Worm (Caenorhabditis elegans) whole organism, late embryonic: Measurements from ENCODE around the gene sra-4.

Experiments used
- K09A11.1 ChIP-seq: sonication (generic microtip); optimal IDR thresholded peaks from 2 replicates; lab custom pipeline; 2017; ENCODE audit warnings: antibody characterized with exemption, mild to moderate bottlenecking, missing genetic modification characterization, missing compliant biosample characterization; ENCODE audit not compliant: insufficient read depth
- ama-1 ChIP-seq: fragments of 150-350 bp; optimal IDR thresholded peaks from 2 replicates; lab custom pipeline; 2014
- dve-1 ChIP-seq: sonication (generic microtip); optimal IDR thresholded peaks from 2 replicates; lab custom pipeline; 2017; ENCODE audit warnings: antibody characterized with exemption, mild to moderate bottlenecking, missing genetic modification characterization, missing compliant biosample characterization
- elt-4 ChIP-seq: sonication (generic microtip); optimal IDR thresholded peaks from 2 replicates; lab custom pipeline; 2016; ENCODE audit warnings: missing genetic modification characterization, missing compliant biosample characterization
- ets-4 ChIP-seq: sonication (generic microtip); optimal IDR thresholded peaks from 2 replicates; lab custom pipeline; 2016; ENCODE audit warnings: missing genetic modification characterization, missing compliant biosample characterization
- hlh-15 ChIP-seq: sonication (generic microtip); optimal IDR thresholded peaks from 2 replicates; lab custom pipeline; 2016; ENCODE audit warnings: missing genetic modification characterization, missing compliant biosample characterization
- lin-11 ChIP-seq: fragments of 200-800 bp; sonication (Bioruptor generic); optimal IDR thresholded peaks from 2 replicates; lab custom pipeline; 2018; ENCODE audit warnings: mild to moderate bottlenecking, missing genetic modification characterization, missing compliant biosample characterization
- odd-2 ChIP-seq: sonication (generic microtip); optimal IDR thresholded peaks from 2 replicates; lab custom pipeline; 2017; ENCODE audit warnings: antibody characterized with exemption, mild to moderate bottlenecking, missing genetic modification characterization, missing compliant biosample characterization
- pag-3 ChIP-seq: sonication (generic microtip); optimal IDR thresholded peaks from 2 replicates; lab custom pipeline; 2016; ENCODE audit warnings: missing compliant biosample characterization, missing genetic modification characterization, borderline replicate concordance
- pha-4 ChIP-seq: fragments of 150-350 bp; optimal IDR thresholded peaks from 2 replicates; lab custom pipeline; 2018; ENCODE audit warnings: missing biosample characterization, missing genetic modification reagents, missing genetic modification characterization
- pqm-1 ChIP-seq: sonication (generic microtip); optimal IDR thresholded peaks from 2 replicates; lab custom pipeline; 2016; ENCODE audit warnings: missing genetic modification characterization, missing compliant biosample characterization

- TF ChIP-seq dve-1 (no peak), lin-11 (no peak), ets-4 (tag; lab: Kevin White, UChicago) (no peak), pha-4 (tag; lab: Kevin White, UChicago) (no peak), ama-1 (lab: Kevin White, UChicago) (no peak), K09A11.1 (tag; lab: Kevin White, UChicago) (no peak), odd-2 (tag; lab: Kevin White, UChicago) (no peak), pag-3 (tag; lab: Kevin White, UChicago) (no peak), hlh-15 (tag; lab: Kevin White, UChicago) (no peak), pqm-1 (tag; lab: Kevin White, UChicago) (no peak), elt-4 (no peak)
Measured at ce11 chrII:9559929-9560328, 17.2 kb upstream of the sra-4 start, which contains the start of gene F35H8.4.
